Worm (Caenorhabditis elegans) whole organism, early embryonic: ENCODE data around the gene mlp-1.

Experiments
- ama-1 ChIP-seq: fragments of 150-350 bp; optimal IDR thresholded peaks from 2 replicates; lab custom pipeline; 2014
- ceh-36 ChIP-seq: sonication (generic microtip); optimal IDR thresholded peaks from 2 replicates; lab custom pipeline; 2016; ENCODE audit warnings: missing genetic modification characterization, inconsistent platforms, missing compliant biosample characterization
- ets-7 ChIP-seq: sonication (generic microtip); optimal IDR thresholded peaks from 2 replicates; lab custom pipeline; 2016; ENCODE audit warnings: missing genotype, missing genetic modification characterization, missing compliant biosample characterization
- flt-1 ChIP-seq: fragments of 200-800 bp; sonication (Bioruptor generic); IDR thresholded peaks from 2 replicates; pipeline ENCODE4 v1.3.6; 2022; ENCODE audit warnings: missing genetic modification characterization, missing compliant biosample characterization
- hmg-4 ChIP-seq: fragments of 200-800 bp; sonication (Bioruptor generic); optimal IDR thresholded peaks from 2 replicates; lab custom pipeline; 2018; ENCODE audit warnings: mild to moderate bottlenecking, missing genetic modification characterization, missing compliant biosample characterization
- hnd-1 ChIP-seq: sonication (generic microtip); optimal IDR thresholded peaks from 2 replicates; lab custom pipeline; 2016; ENCODE audit warnings: missing genetic modification characterization, missing compliant biosample characterization
- scrt-1 ChIP-seq: fragments of 200-800 bp; sonication (Bioruptor generic); IDR thresholded peaks from 2 replicates; pipeline ENCODE4 v1.3.6; 2022; ENCODE audit warnings: missing genetic modification characterization, missing compliant biosample characterization
- sea-1 ChIP-seq: fragments of 200-800 bp; sonication (Bioruptor generic); conservative IDR thresholded peaks from 2 replicates; pipeline ENCODE4 v1.3.6; 2022; ENCODE audit warnings: missing genetic modification characterization, missing compliant biosample characterization
- tbx-37 ChIP-seq: fragments of 200-800 bp; sonication (Bioruptor generic); conservative IDR thresholded peaks from 2 replicates; pipeline ENCODE4 v1.3.6; 2022; ENCODE audit warnings: missing genetic modification reagents, missing genetic modification characterization, missing compliant biosample characterization
- tra-4 ChIP-seq: sonication (generic microtip); optimal IDR thresholded peaks from 2 replicates; lab custom pipeline; 2017; ENCODE audit warnings: missing genetic modification characterization, missing compliant biosample characterization

ce11 chrIII:5958172-5958886 is 16.5 kb downstream of the mlp-1 start, which contains the start of the genes nono-1 and nop-1:
- TF ChIP-seq ceh-36 (tag; lab: Kevin White, UChicago) (no peak), flt-1 (GFP tag; lab: Robert Waterston, UW) (no peak), sea-1 (no peak), ama-1 (lab: Kevin White, UChicago) (no peak), hmg-4 (GFP tag; lab: Kevin White, UChicago) (peak; percentile 49), ets-7 (tag; lab: Kevin White, UChicago) (no peak), tbx-37 (no peak), hnd-1 (tag; lab: Kevin White, UChicago) (no peak), scrt-1 (GFP tag; lab: Robert Waterston, UW) (no peak), tra-4 (tag; lab: Kevin White, UChicago) (no peak)
